Fruit fly (Drosophila melanogaster): Measurements from ENCODE around the gene CG16743.

Gene CG16743

dm6 chr2L:10967257-10968008, 4.6 kb upstream of the CG16743 start (continued):
- TF ChIP-seq repo (GFP tag; optimal IDR thresholded peaks at IDR 0.05) = no peak
- no peak for TF ChIP-seq MTF-1 (GFP tag; optimal IDR thresholded peaks at IDR 0.05; ENCODE audit: borderline replicate concordance)
- TF ChIP-seq fru (optimal IDR thresholded peaks at IDR 0.05) = no peak
- peak; percentile 15 for TF ChIP-seq CG34376 (GFP tag; optimal IDR thresholded peaks at IDR 0.05)
- no peak for TF ChIP-seq CG1602 (GFP tag; optimal IDR thresholded peaks at IDR 0.05)
- TF ChIP-seq Deaf1 (tag; optimal IDR thresholded peaks at IDR 0.05) = no peak
- TF ChIP-seq chif (GFP tag; optimal IDR thresholded peaks at IDR 0.05) = no peak
- TF ChIP-seq CG1647 (GFP tag; optimal IDR thresholded peaks at IDR 0.05) = no peak
- TF ChIP-seq nmo (GFP tag; optimal IDR thresholded peaks at IDR 0.05) = no peak
- TF ChIP-seq row (GFP tag; IDR thresholded peaks at IDR 0.05) = peak; percentile 77
- TF ChIP-seq CG13287 (GFP tag; IDR thresholded peaks at IDR 0.05; ENCODE audit: partially characterized antibody) = no peak
- TF ChIP-seq Dfd (GFP tag; optimal IDR thresholded peaks at IDR 0.05) = no peak
- TF ChIP-seq btn (GFP tag; optimal IDR thresholded peaks at IDR 0.05) = no peak
- TF ChIP-seq ems (GFP tag; optimal IDR thresholded peaks at IDR 0.05) = no peak
- TF ChIP-seq CG3163 (GFP tag; optimal IDR thresholded peaks at IDR 0.05) = no peak
- peak; percentile 52 for TF ChIP-seq CG15479 (GFP tag; optimal IDR thresholded peaks at IDR 0.05)
- no peak for TF ChIP-seq tup (GFP tag; optimal IDR thresholded peaks at IDR 0.05)
- TF ChIP-seq CG17912 (GFP tag; optimal IDR thresholded peaks at IDR 0.05) = no peak
- TF ChIP-seq Bdp1 (GFP tag; optimal IDR thresholded peaks at IDR 0.05) = no peak
- peak; percentile 6 for TF ChIP-seq NC2α (GFP tag; optimal IDR thresholded peaks at IDR 0.05)
- peak; percentile 93 for TF ChIP-seq ewg (GFP tag; optimal IDR thresholded peaks at IDR 0.05)
- TF ChIP-seq CG10431 (GFP tag; optimal IDR thresholded peaks at IDR 0.05) = no peak
- TF ChIP-seq CG18764 (GFP tag; optimal IDR thresholded peaks at IDR 0.05) = no peak
- no peak for TF ChIP-seq Dad (GFP tag; optimal IDR thresholded peaks at IDR 0.05)
- no peak for TF ChIP-seq CG6854 (GFP tag; optimal IDR thresholded peaks at IDR 0.05)
- TF ChIP-seq crol (GFP tag; IDR thresholded peaks at IDR 0.05) = peak; percentile 97
- no peak for TF ChIP-seq pfk (GFP tag; optimal IDR thresholded peaks at IDR 0.05)
- TF ChIP-seq trh (GFP tag; optimal IDR thresholded peaks at IDR 0.05) = no peak
- TF ChIP-seq CG1529 (GFP tag; optimal IDR thresholded peaks at IDR 0.05) = no peak
- no peak for TF ChIP-seq CG9215 (GFP tag; IDR thresholded peaks at IDR 0.05)
- no peak for TF ChIP-seq ham (GFP tag; IDR thresholded peaks at IDR 0.05)
- TF ChIP-seq hb (GFP tag; IDR thresholded peaks at IDR 0.05; ENCODE audit: partially characterized antibody) = peak; percentile 47; the same call in 1 of the 3 replicates
- TF ChIP-seq fd64A (GFP tag; optimal IDR thresholded peaks at IDR 0.05) = no peak
- TF ChIP-seq CG17802 (tag; optimal IDR thresholded peaks at IDR 0.05) = no peak
- no peak for TF ChIP-seq CG6689 (GFP tag; IDR thresholded peaks at IDR 0.05)
- TF ChIP-seq trem (tag; optimal IDR thresholded peaks at IDR 0.05) = peak; percentile 90
- no peak for TF ChIP-seq disco-r (GFP tag; optimal IDR thresholded peaks at IDR 0.05)
- TF ChIP-seq vvl (GFP tag; IDR thresholded peaks at IDR 0.05) = peak; percentile 54; the same call in 1 of the 2 replicates
- no peak for TF ChIP-seq CG31365 (tag; optimal IDR thresholded peaks at IDR 0.05)
- TF ChIP-seq lilli (GFP tag; optimal IDR thresholded peaks at IDR 0.05) = peak; percentile 23
- no peak for TF ChIP-seq pnt (GFP tag; optimal IDR thresholded peaks at IDR 0.05)
- TF ChIP-seq zen (tag; optimal IDR thresholded peaks at IDR 0.05) = no peak
- no peak for TF ChIP-seq HLH54F (GFP tag; optimal IDR thresholded peaks at IDR 0.05)
- TF ChIP-seq Sox100B (GFP tag; optimal IDR thresholded peaks at IDR 0.05) = no peak
- no peak for TF ChIP-seq CG8281 (tag; optimal IDR thresholded peaks at IDR 0.05)
- TF ChIP-seq CG10654 (GFP tag; optimal IDR thresholded peaks at IDR 0.05) = no peak
- no peak for TF ChIP-seq zfh2 (GFP tag; optimal IDR thresholded peaks at IDR 0.05)
- no peak for TF ChIP-seq CG9817 (tag; optimal IDR thresholded peaks at IDR 0.05)
- TF ChIP-seq CG17186 (GFP tag; optimal IDR thresholded peaks at IDR 0.05) = peak; percentile 29
- TF ChIP-seq CG18476 (GFP tag; optimal IDR thresholded peaks at IDR 0.05) = no peak
- no peak for TF ChIP-seq Sry-δ (GFP tag; optimal IDR thresholded peaks at IDR 0.05)
